Worm (Caenorhabditis elegans): Measurements from ENCODE around the gene F11G11.4.
A peak's percentile ranks its signal among the peaks of the same experiment; 100 is the strongest.

Gene F11G11.4

DNA sequence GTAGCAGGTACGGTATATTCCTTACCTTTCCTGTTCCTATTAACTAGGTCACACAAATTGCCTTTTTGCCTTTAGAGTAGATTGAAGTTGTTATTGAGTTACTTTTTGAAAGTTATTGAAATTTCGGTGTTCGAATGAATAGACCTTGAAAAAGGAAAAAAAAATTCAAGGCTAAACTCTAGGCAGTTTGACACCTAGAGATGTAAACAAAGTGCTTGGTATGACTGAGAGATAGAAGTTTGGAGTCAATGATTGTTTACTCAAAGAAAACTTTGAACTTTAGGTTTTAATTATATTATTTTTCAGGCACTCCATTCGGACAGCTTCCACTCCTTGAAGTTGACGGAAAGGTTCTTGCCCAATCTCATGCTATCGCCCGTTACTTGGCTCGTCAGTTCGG, 22.1 kb downstream of the F11G11.4 start:
- TF ChIP-seq bed-3 (GFP tag; optimal IDR thresholded peaks at IDR 0.05) (no peak), M03D4.4 (tag; optimal IDR thresholded peaks at IDR 0.05) (no peak)

DNA sequence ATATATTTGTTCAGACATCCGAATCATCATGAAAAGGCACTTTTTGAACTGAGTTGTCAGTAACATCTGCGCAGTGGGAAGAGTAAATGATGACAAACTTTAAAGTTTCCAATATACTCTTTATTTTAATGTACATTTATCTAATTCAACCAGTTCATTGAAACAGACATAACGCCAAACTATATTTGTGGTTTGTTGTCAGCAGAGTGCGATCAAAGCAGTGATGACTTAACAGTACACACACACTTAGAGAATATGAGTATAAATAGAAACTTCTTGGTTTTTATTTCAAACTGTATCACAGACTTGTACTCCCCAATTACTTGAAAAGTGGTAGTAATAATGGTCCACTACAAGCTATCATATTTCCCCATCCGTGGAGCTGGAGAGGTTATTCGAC, 23.0 kb downstream of the F11G11.4 start, which contains the start of gene gst-8:
Gene gst-8, plus strand, starts transcription at position 301 of the 400 bp plus-strand sequence.
- no peak for TF ChIP-seq pha-4 (tag; optimal IDR thresholded peaks at IDR 0.05)
- TF ChIP-seq sptf-1 (tag; optimal IDR thresholded peaks at IDR 0.05), result no peak
- no peak for TF ChIP-seq zip-8 (tag; optimal IDR thresholded peaks at IDR 0.05)
- no peak for TF ChIP-seq ham-2 (GFP tag; optimal IDR thresholded peaks at IDR 0.05)
- no peak for TF ChIP-seq ceh-39 (tag; optimal IDR thresholded peaks at IDR 0.05)
- no peak for TF ChIP-seq nhr-237 (tag; optimal IDR thresholded peaks at IDR 0.05)
- TF ChIP-seq ztf-11 (tag; optimal IDR thresholded peaks at IDR 0.05), result no peak
- TF ChIP-seq nhr-76 (tag; optimal IDR thresholded peaks at IDR 0.05), result no peak
- no peak for TF ChIP-seq ces-1 (GFP tag; optimal IDR thresholded peaks at IDR 0.05)
- no peak for TF ChIP-seq nhr-28 (tag; optimal IDR thresholded peaks at IDR 0.05)
- TF ChIP-seq flh-1 (GFP tag; optimal IDR thresholded peaks at IDR 0.05), result no peak
- no peak for TF ChIP-seq tbx-8 (GFP tag; optimal IDR thresholded peaks at IDR 0.05)
- no peak for TF ChIP-seq lsy-2 (tag; optimal IDR thresholded peaks at IDR 0.05)
- no peak for TF ChIP-seq M03D4.4 (tag; optimal IDR thresholded peaks at IDR 0.05)

DNA sequence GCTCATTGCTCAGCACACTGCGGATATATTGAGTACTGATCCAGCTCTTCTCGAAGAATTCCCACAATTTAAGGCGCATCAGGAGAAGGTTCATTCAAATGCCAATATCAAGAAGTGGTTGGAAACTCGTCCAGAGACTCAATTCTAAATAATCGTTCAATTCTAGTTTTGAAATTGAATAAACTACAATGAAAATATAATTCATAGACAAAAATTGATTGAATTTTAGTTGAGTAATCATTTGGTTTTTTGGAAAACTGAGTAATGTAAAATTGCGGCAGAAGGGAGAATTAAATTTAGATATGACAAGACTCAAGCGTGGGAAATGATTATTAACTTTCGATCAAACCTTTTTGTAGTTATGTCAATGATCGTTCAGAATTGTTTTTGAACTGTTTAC, 24.0 kb downstream of the F11G11.4 start:
- TF ChIP-seq tbx-8 (GFP tag; optimal IDR thresholded peaks at IDR 0.05), result no peak
- no peak for TF ChIP-seq nhr-12 (tag; optimal IDR thresholded peaks at IDR 0.05)
- no peak for TF ChIP-seq nhr-28 (tag; optimal IDR thresholded peaks at IDR 0.05)
- no peak for TF ChIP-seq lsy-2 (tag; optimal IDR thresholded peaks at IDR 0.05)
- TF ChIP-seq snpc-4 (tag; optimal IDR thresholded peaks at IDR 0.05), result no peak
- TF ChIP-seq blmp-1 (tag; optimal IDR thresholded peaks at IDR 0.05), result no peak
- TF ChIP-seq sem-2 (GFP tag; optimal IDR thresholded peaks at IDR 0.05), result no peak
- TF ChIP-seq unc-39 (tag; optimal IDR thresholded peaks at IDR 0.05), result no peak
- TF ChIP-seq ztf-11 (tag; optimal IDR thresholded peaks at IDR 0.05), result no peak
- no peak for TF ChIP-seq elt-1 (tag; optimal IDR thresholded peaks at IDR 0.05; ENCODE audit: borderline replicate concordance, insufficient read depth)
- no peak for TF ChIP-seq ceh-39 (tag; optimal IDR thresholded peaks at IDR 0.05)

DNA sequence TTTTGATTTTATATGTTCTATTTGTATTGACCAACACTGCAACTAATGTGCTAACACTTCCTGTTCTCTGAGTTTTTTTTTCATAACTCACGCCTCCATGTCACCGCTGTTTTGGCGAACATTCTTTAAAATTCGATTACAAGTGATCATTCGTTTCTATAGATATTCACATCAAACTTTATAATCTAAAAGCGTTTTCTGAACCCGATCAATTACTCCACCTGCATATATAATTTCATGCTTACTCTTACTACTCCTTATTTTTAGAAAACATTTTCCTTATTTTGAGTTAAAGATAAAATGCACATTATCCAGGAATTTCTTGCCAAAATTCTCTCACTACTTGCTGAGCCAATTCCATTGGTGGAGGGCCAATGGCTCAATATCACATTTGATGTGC, 25.6 kb downstream of the F11G11.4 start, which contains the start of gene R05F9.7:
Gene R05F9.7, plus strand, starts transcription at position 301 of the 400 bp plus-strand sequence.
- TF ChIP-seq hlh-1 (tag; optimal IDR thresholded peaks at IDR 0.05) (no peak), unc-39 (tag; optimal IDR thresholded peaks at IDR 0.05) (no peak), mep-1 (tag; optimal IDR thresholded peaks at IDR 0.05) (no peak), cnd-1 (tag; optimal IDR thresholded peaks at IDR 0.05) (no peak), unc-120 (tag; optimal IDR thresholded peaks at IDR 0.05; ENCODE audit: poor library complexity, severe bottlenecking) (no peak), lsy-2 (tag; optimal IDR thresholded peaks at IDR 0.05) (no peak), nhr-28 (tag; optimal IDR thresholded peaks at IDR 0.05) (no peak), nhr-76 (tag; optimal IDR thresholded peaks at IDR 0.05) (no peak), nhr-12 (tag; optimal IDR thresholded peaks at IDR 0.05) (no peak), elt-3 (tag; optimal IDR thresholded peaks at IDR 0.05) (no peak)

DNA sequence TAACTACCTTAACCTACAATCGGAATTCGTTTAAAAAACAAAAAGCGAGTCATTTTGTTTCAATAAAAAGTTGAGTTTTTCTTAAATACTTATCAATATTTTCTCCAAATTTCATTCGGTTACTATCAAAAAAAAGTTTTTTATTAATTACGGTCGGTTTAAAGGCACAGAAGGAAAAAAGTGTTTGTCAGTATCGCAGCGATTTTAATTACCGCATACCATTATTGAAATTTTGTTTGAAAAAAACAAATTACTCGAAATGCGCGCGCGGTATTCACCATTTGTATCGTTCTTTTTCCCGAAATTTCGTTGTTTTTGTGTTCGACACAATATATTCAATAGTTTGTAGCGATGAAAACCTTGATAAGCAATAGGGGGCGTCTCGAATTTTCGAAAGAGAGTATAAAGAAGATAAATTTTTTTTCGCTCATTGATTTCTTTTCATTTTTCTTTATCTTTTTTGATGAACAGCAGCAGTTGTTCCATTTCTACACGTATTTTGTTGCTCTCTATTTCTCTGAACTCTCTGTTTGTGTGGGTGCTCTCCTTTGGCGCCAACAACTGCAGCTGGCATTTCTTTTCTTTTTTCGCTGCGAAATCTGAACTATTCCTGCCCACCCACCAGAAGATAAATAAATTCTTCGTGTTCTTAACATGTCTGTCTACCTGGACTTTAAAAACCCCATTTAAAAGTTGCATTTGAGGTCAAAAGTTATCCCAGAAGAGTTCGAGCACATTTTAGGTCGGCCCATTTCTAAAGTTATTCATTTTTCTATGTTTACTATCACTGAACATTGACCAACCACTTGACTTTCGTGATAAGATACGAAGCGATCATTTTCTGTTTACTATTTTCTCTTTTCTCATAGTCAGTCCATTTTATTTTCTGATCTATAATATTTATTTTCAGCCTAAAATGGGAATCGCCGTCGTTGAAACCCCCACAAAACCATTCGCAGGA, 28.4 kb downstream of the F11G11.4 start, which contains the start of gene pgm-1:
Gene pgm-1, plus strand, starts transcription at position 911 of the 961 bp plus-strand sequence.
- TF ChIP-seq mls-2 (tag; optimal IDR thresholded peaks at IDR 0.05) (no peak), M03D4.4 (tag; optimal IDR thresholded peaks at IDR 0.05) (no peak), elt-1 (tag; optimal IDR thresholded peaks at IDR 0.05; ENCODE audit: borderline replicate concordance, insufficient read depth) (no peak), tbx-8 (GFP tag; optimal IDR thresholded peaks at IDR 0.05) (no peak), nhr-76 (tag; optimal IDR thresholded peaks at IDR 0.05) (no peak), pha-4 (tag; optimal IDR thresholded peaks at IDR 0.05) (no peak), ztf-11 (tag; optimal IDR thresholded peaks at IDR 0.05) (no peak), ces-1 (GFP tag; optimal IDR thresholded peaks at IDR 0.05) (no peak), lin-32 (GFP tag; optimal IDR thresholded peaks at IDR 0.05) (no peak), hlh-1 (tag; optimal IDR thresholded peaks at IDR 0.05) (peak; percentile 57), ham-2 (GFP tag; optimal IDR thresholded peaks at IDR 0.05) (no peak), unc-120 (tag; optimal IDR thresholded peaks at IDR 0.05; ENCODE audit: poor library complexity, severe bottlenecking) (peak; percentile 34), snpc-4 (tag; optimal IDR thresholded peaks at IDR 0.05) (no peak)

Measured in whole organism, mixed stage, embryonic.